Worm (Caenorhabditis elegans) whole organism, mixed stage, embryonic: ENCODE measurements around the gene F44A6.3.

Source experiments
- M03D4.4 ChIP-seq: sonication (generic microtip); optimal IDR thresholded peaks from 2 replicates; lab custom pipeline; 2017; ENCODE audit warnings: mild to moderate bottlenecking, missing genetic modification characterization, missing compliant biosample characterization
- ceh-43 ChIP-seq: fragments of 200-800 bp; sonication (Bioruptor generic); optimal IDR thresholded peaks from 2 replicates; lab custom pipeline; 2018; ENCODE audit warnings: mild to moderate bottlenecking, missing genetic modification characterization, moderate library complexity, missing compliant biosample characterization
- hlh-1 ChIP-seq: fragments of 150-350 bp; optimal IDR thresholded peaks from 2 replicates; lab custom pipeline; 2014; ENCODE audit warnings: missing biosample characterization, missing genetic modification reagents, missing genetic modification characterization
- lin-32 ChIP-seq: fragments of 200-800 bp; sonication (Bioruptor generic); optimal IDR thresholded peaks from 2 replicates; lab custom pipeline; 2018; ENCODE audit warnings: mild to moderate bottlenecking, missing genetic modification characterization, missing compliant biosample characterization
- mab-5 ChIP-seq: fragments of 150-350 bp; optimal IDR thresholded peaks from 2 replicates; lab custom pipeline; 2014; ENCODE audit warnings: missing biosample characterization, missing genetic modification characterization
- mep-1 ChIP-seq: fragments of 150-350 bp; optimal IDR thresholded peaks from 2 replicates; lab custom pipeline; 2017; ENCODE audit warnings: missing biosample characterization, missing genetic modification reagents, missing genetic modification characterization, inconsistent platforms
- nhr-2 ChIP-seq: fragments of 150-350 bp; optimal IDR thresholded peaks from 2 replicates; lab custom pipeline; 2014; ENCODE audit warnings: missing biosample characterization, missing genetic modification characterization
- nhr-237 ChIP-seq: fragments of 150-350 bp; optimal IDR thresholded peaks from 2 replicates; lab custom pipeline; 2014; ENCODE audit warnings: missing biosample characterization, missing genetic modification characterization
- nhr-28 ChIP-seq: fragments of 150-350 bp; optimal IDR thresholded peaks from 2 replicates; lab custom pipeline; 2014; ENCODE audit warnings: missing biosample characterization, missing genetic modification characterization
- snpc-4 ChIP-seq: fragments of 150-350 bp; optimal IDR thresholded peaks from 2 replicates; lab custom pipeline; 2014; ENCODE audit warnings: missing biosample characterization, missing genetic modification characterization
- zip-8 ChIP-seq: fragments of 150-350 bp; optimal IDR thresholded peaks from 2 replicates; lab custom pipeline; 2014; ENCODE audit warnings: missing biosample characterization, missing genetic modification characterization
- ztf-11 ChIP-seq: fragments of 150-350 bp; optimal IDR thresholded peaks from 2 replicates; lab custom pipeline; 2014; ENCODE audit warnings: missing biosample characterization, missing genetic modification characterization

DNA sequence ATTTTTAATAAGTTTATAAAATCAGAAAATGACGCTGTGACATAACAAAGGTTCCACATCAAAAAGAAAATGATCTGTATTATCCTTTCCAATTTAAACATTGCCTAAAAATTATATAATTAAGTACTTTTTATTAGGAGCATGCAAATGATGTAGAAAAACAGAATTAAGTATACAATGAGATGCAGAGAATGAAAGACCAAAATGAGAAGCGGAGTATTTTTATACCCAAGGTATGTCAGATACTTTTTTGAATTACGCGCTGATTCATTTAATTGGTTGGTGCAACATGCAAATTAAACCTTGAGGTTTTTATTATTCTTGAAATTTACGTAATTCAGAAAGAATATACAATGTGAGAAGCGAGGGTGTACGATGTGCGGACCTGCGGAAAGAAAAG lies 47.5 kb downstream of the F44A6.3 start, which contains the start of gene C32A9.1:
- TF ChIP-seq nhr-28 (tag; lab: Kevin White, UChicago) (no peak), mep-1 (tag; lab: Kevin White, UChicago) (no peak), nhr-2 (no peak), ceh-43 (GFP tag; lab: Kevin White, UChicago) (no peak), ztf-11 (no peak), M03D4.4 (tag; lab: Kevin White, UChicago) (no peak), lin-32 (GFP tag; lab: Kevin White, UChicago) (no peak), zip-8 (tag; lab: Kevin White, UChicago) (no peak), mab-5 (no peak), snpc-4 (no peak), nhr-237 (no peak), hlh-1 (tag; lab: Kevin White, UChicago) (no peak)
